Worm (Caenorhabditis elegans) whole organism, L4 larva: ENCODE measurements around the gene F18E3.12.

Experiments
- Y48G9A.11 ChIP-seq: fragments of 200-800 bp; sonication (Bioruptor generic); IDR thresholded peaks from 2 replicates; pipeline ENCODE4 v1.3.6; 2022; ENCODE audit warnings: missing genetic modification reagents, missing genetic modification characterization, missing compliant biosample characterization
- aly-2 ChIP-seq: sonication (generic microtip); optimal IDR thresholded peaks from 2 replicates; lab custom pipeline; 2018; ENCODE audit warnings: missing biosample characterization, missing genetic modification characterization
- ces-1 ChIP-seq: fragments of 150-350 bp; sonication (generic microtip); optimal IDR thresholded peaks from 4 replicates; lab custom pipeline; 2014; ENCODE audit warnings: missing biosample characterization, missing genetic modification reagents, missing genetic modification characterization
- fos-1 ChIP-seq: fragments of 150-350 bp; optimal IDR thresholded peaks from 2 replicates; lab custom pipeline; 2014; ENCODE audit warnings: missing biosample characterization, missing genetic modification characterization
- lin-38 ChIP-seq: fragments of 200-800 bp; sonication (Bioruptor generic); IDR thresholded peaks from 2 replicates; pipeline ENCODE4 v1.3.6; 2022; ENCODE audit warnings: missing genetic modification reagents, missing genetic modification characterization, missing compliant biosample characterization
- lsy-2 ChIP-seq, 2 experiments: fragments of 150-350 bp in 1 of 2; sonication (generic microtip) in 1 of 2; optimal IDR thresholded peaks; 2 replicates each; lab custom pipeline; 2014 to 2017; ENCODE audit warnings: missing biosample characterization in 2 of 2, missing genetic modification characterization in 2 of 2
- mes-2 ChIP-seq: sonication (generic microtip); optimal IDR thresholded peaks from 2 replicates; lab custom pipeline; 2016; ENCODE audit warnings: missing genotype, mild to moderate bottlenecking, missing genetic modification characterization, missing compliant biosample characterization; ENCODE audit not compliant: poor library complexity, severe bottlenecking
- php-3 ChIP-seq: fragments of 200-800 bp; sonication (Bioruptor generic); IDR thresholded peaks from 2 replicates; pipeline ENCODE4 v1.3.6; 2022; ENCODE audit warnings: missing genetic modification reagents, missing genetic modification characterization, missing compliant biosample characterization
- snpc-4 ChIP-seq: fragments of 150-350 bp; optimal IDR thresholded peaks from 2 replicates; lab custom pipeline; 2014; ENCODE audit warnings: missing biosample characterization, missing genetic modification characterization
- tra-1 ChIP-seq: fragments of 200-800 bp; sonication (Bioruptor generic); IDR thresholded peaks from 2 replicates; pipeline ENCODE4 v1.3.6; 2022; ENCODE audit warnings: missing genetic modification reagents, missing genetic modification characterization, missing compliant biosample characterization
- unc-62 ChIP-seq, 3 experiments: fragments of 150-350 bp in 1 of 3; sonication (generic microtip); optimal IDR thresholded peaks in 2 of 3; peaks in 1 of 3; 1 replicate in 1 of 3; 2 replicates in 2 of 3; lab custom pipeline; 2014 to 2017; ENCODE audit warnings: missing biosample characterization in 3 of 3, missing genetic modification characterization in 3 of 3, missing genetic modification reagents in 3 of 3, missing genotype in 1 of 3
- zag-1 ChIP-seq: fragments of 150-350 bp; optimal IDR thresholded peaks from 2 replicates; lab custom pipeline; 2014; ENCODE audit warnings: missing biosample characterization, missing genetic modification characterization
- zip-2 ChIP-seq: fragments of 150-350 bp; optimal IDR thresholded peaks from 2 replicates; lab custom pipeline; 2014; ENCODE audit warnings: missing biosample characterization, missing genetic modification characterization
- ztf-7 ChIP-seq: fragments of 150-350 bp; optimal IDR thresholded peaks from 2 replicates; lab custom pipeline; 2014; ENCODE audit warnings: missing biosample characterization, missing genetic modification characterization

ce11 chrV:7460898-7461297 is 46.1 kb downstream of the F18E3.12 start, which contains the start of gene srh-92:
- TF ChIP-seq aly-2 (no peak), mes-2 (tag; lab: Kevin White, UChicago) (no peak), tra-1 (GFP tag; lab: Robert Waterston, UW) (no peak), fos-1 (tag; lab: Kevin White, UChicago) (no peak), php-3 (GFP tag; lab: Robert Waterston, UW) (no peak), zip-2 (tag; lab: Kevin White, UChicago) (no peak), lsy-2 (tag; optimal IDR thresholded peaks at IDR 0.05; lab: Kevin White, UChicago) (no peak), Y48G9A.11 (GFP tag; lab: Robert Waterston, UW) (no peak), ztf-7 (tag; lab: Kevin White, UChicago) (no peak), lin-38 (GFP tag; lab: Robert Waterston, UW) (no peak), unc-62 (GFP tag; optimal IDR thresholded peaks at IDR 0.05 in 1 of 2; lab: Kevin White, UChicago) (no peak), unc-62 (tag; optimal IDR thresholded peaks at IDR 0.05; lab: Kevin White, UChicago) (no peak), ces-1 (GFP tag; lab: Kevin White, UChicago) (no peak), snpc-4 (no peak), zag-1 (tag; lab: Kevin White, UChicago) (no peak)
